Fruit fly (Drosophila melanogaster): Measurements from ENCODE around the gene Calx.

Gene Calx

dm6 chr3R:20989657-20990056 is 11.7 kb downstream of the Calx start (continued):
- no peak for TF ChIP-seq jing (GFP tag; optimal IDR thresholded peaks at IDR 0.05)
- TF ChIP-seq CG1832 (GFP tag; optimal IDR thresholded peaks at IDR 0.05), result no peak
- TF ChIP-seq CG42726 (GFP tag; IDR thresholded peaks at IDR 0.05; ENCODE audit: partially characterized antibody), result no peak
- peak; percentile 37 for TF ChIP-seq Bteb2 (GFP tag; optimal IDR thresholded peaks at IDR 0.05)
- no peak for TF ChIP-seq CG1529 (GFP tag; optimal IDR thresholded peaks at IDR 0.05)
- TF ChIP-seq scrt (GFP tag; optimal IDR thresholded peaks at IDR 0.05), result peak; percentile 30
- TF ChIP-seq CG9932 (GFP tag; IDR thresholded peaks at IDR 0.05), result peak; percentile 62
- TF ChIP-seq CG11696 (GFP tag; IDR thresholded peaks at IDR 0.05), result no peak
- peak; percentile 4 for TF ChIP-seq CG8281 (tag; optimal IDR thresholded peaks at IDR 0.05)
- TF ChIP-seq ssp (GFP tag; IDR thresholded peaks at IDR 0.05), result peak; percentile 53
- no peak for TF ChIP-seq CG4617 (GFP tag; optimal IDR thresholded peaks at IDR 0.05; ENCODE audit: borderline replicate concordance)
- TF ChIP-seq zen2 (GFP tag; IDR thresholded peaks at IDR 0.05; ENCODE audit: partially characterized antibody), result no peak
- peak; percentile 23 for TF ChIP-seq CG16863 (GFP tag; optimal IDR thresholded peaks at IDR 0.05)
- peak in 1 of 2 experiments; percentile 40 for TF ChIP-seq chif (GFP tag; optimal IDR thresholded peaks at IDR 0.05)
- peak; percentile 53; the same call in 1 of the 2 replicates for TF ChIP-seq CG31224 (GFP tag; IDR thresholded peaks at IDR 0.05)
- peak; percentile 64 for TF ChIP-seq sug (tag; optimal IDR thresholded peaks at IDR 0.05)
- TF ChIP-seq Poxn (GFP tag; IDR thresholded peaks at IDR 0.05), result no peak
- no peak for TF ChIP-seq cato (GFP tag; optimal IDR thresholded peaks at IDR 0.05; ENCODE audit: borderline replicate concordance)
- TF ChIP-seq HLH3B (GFP tag; IDR thresholded peaks at IDR 0.05), result 0 out of 2 replicates have a peak, but pooled peaks have one; percentile 32
- TF ChIP-seq Stat92E (GFP tag; optimal IDR thresholded peaks at IDR 0.05), result no peak
- TF ChIP-seq CkIIα-i1 (GFP tag; IDR thresholded peaks at IDR 0.05), result no peak
- TF ChIP-seq Taf1 (GFP tag; IDR thresholded peaks at IDR 0.05), result peak; percentile 24; the same call in 1 of the 2 replicates
- no peak for TF ChIP-seq HHEX (GFP tag; optimal IDR thresholded peaks at IDR 0.05)
- no peak for TF ChIP-seq usp (GFP tag; optimal IDR thresholded peaks at IDR 0.05)
- TF ChIP-seq CG11247 (GFP tag; IDR thresholded peaks at IDR 0.05), result no peak
- peak; percentile 40 for TF ChIP-seq ind (GFP tag; optimal IDR thresholded peaks at IDR 0.05)
- TF ChIP-seq CG12299 (tag; optimal IDR thresholded peaks at IDR 0.05), result no peak
- peak; percentile 22 for TF ChIP-seq CG10543 (GFP tag; optimal IDR thresholded peaks at IDR 0.05)
- TF ChIP-seq mld (GFP tag; IDR thresholded peaks at IDR 0.05; ENCODE audit: partially characterized antibody), result no peak
- TF ChIP-seq Rx (GFP tag; IDR thresholded peaks at IDR 0.05), result no peak
- no peak for TF ChIP-seq CG18764 (GFP tag; optimal IDR thresholded peaks at IDR 0.05)
- TF ChIP-seq CG8944 (GFP tag; optimal IDR thresholded peaks at IDR 0.05), result no peak
- no peak for TF ChIP-seq emc (GFP tag; optimal IDR thresholded peaks at IDR 0.05)
- no peak for TF ChIP-seq Mes4 (GFP tag; optimal IDR thresholded peaks at IDR 0.05)
- peak; percentile 40; the same call in 1 of the 2 replicates for TF ChIP-seq CG14014 (GFP tag; IDR thresholded peaks at IDR 0.05)
- peak; percentile 65 for TF ChIP-seq D19B (GFP tag; optimal IDR thresholded peaks at IDR 0.05)
- TF ChIP-seq da (GFP tag; optimal IDR thresholded peaks at IDR 0.05), result no peak
- no peak for TF ChIP-seq CG11456 (GFP tag; IDR thresholded peaks at IDR 0.05)
- peak; percentile 51; the same call in 1 of the 3 replicates for TF ChIP-seq CG11093 (GFP tag; IDR thresholded peaks at IDR 0.05)
- no peak for TF ChIP-seq Ravus (GFP tag; IDR thresholded peaks at IDR 0.05)
- no peak for TF ChIP-seq CG34224 (GFP tag; IDR thresholded peaks at IDR 0.05; ENCODE audit: partially characterized antibody)
- TF ChIP-seq D19A (tag; optimal IDR thresholded peaks at IDR 0.05), result peak; percentile 40
- TF ChIP-seq ab (GFP tag; optimal IDR thresholded peaks at IDR 0.05), result no peak
- TF ChIP-seq CG6683 (GFP tag; optimal IDR thresholded peaks at IDR 0.05), result no peak
- TF ChIP-seq CG5953 (GFP tag; IDR thresholded peaks at IDR 0.05), result no peak
- no peak for TF ChIP-seq onecut (GFP tag; IDR thresholded peaks at IDR 0.05)
- peak; percentile 25; the same call in 1 of the 2 replicates for TF ChIP-seq CG7372 (GFP tag; IDR thresholded peaks at IDR 0.05)
- TF ChIP-seq Dip2 (GFP tag; IDR thresholded peaks at IDR 0.05), result no peak
- peak; percentile 67 for TF ChIP-seq CG13624 (GFP tag; optimal IDR thresholded peaks at IDR 0.05)
- TF ChIP-seq crol (GFP tag; IDR thresholded peaks at IDR 0.05), result no peak
- no peak for TF ChIP-seq CG1603 (tag; optimal IDR thresholded peaks at IDR 0.05)
- no peak for TF ChIP-seq Adf1 (GFP tag; IDR thresholded peaks at IDR 0.05)
